Fruit fly (Drosophila melanogaster) whole organism, embryonic: ENCODE measurements around the gene Arc42.

Experiments
- CG10431 ChIP-seq: fragments of 200-800 bp; sonication (Bioruptor generic); optimal IDR thresholded peaks from 3 replicates; lab custom pipeline; 2018; ENCODE audit warnings: missing biosample characterization, mild to moderate bottlenecking, missing genetic modification characterization
- CG10979 ChIP-seq: fragments of 200-800 bp; sonication (Bioruptor generic); optimal IDR thresholded peaks from 2 replicates; lab custom pipeline; 2018; ENCODE audit warnings: missing biosample characterization, mild to moderate bottlenecking, missing genetic modification characterization, moderate library complexity
- CG15479 ChIP-seq: fragments of 200-800 bp; sonication (Bioruptor generic); optimal IDR thresholded peaks from 3 replicates; lab custom pipeline; 2019; ENCODE audit warnings: missing biosample characterization, mild to moderate bottlenecking, missing genetic modification characterization, moderate library complexity
- CG17359 ChIP-seq: fragments of 200-800 bp; sonication (Bioruptor generic); optimal IDR thresholded peaks from 3 replicates; lab custom pipeline; 2018; ENCODE audit warnings: missing biosample characterization, mild to moderate bottlenecking, missing genetic modification characterization, moderate library complexity
- CG2129 ChIP-seq: fragments of 200-800 bp; sonication (Bioruptor generic); IDR thresholded peaks from 2 replicates; pipeline ENCODE4 v1.3.6; 2022; ENCODE audit warnings: missing biosample characterization, missing genetic modification characterization; ENCODE audit not compliant: partially characterized antibody
- CG32532 ChIP-seq: fragments of 200-800 bp; sonication (Bioruptor generic); IDR thresholded peaks from 2 replicates; pipeline ENCODE4 v1.3.6; 2022; ENCODE audit warnings: missing biosample characterization, missing genetic modification characterization
- Dp ChIP-seq: fragments of 200-800 bp; sonication (Bioruptor generic); optimal IDR thresholded peaks from 2 replicates; lab custom pipeline; 2018; ENCODE audit warnings: missing biosample characterization, mild to moderate bottlenecking, missing genetic modification characterization, moderate library complexity
- br ChIP-seq: fragments of >200 bp; optimal IDR thresholded peaks from 2 replicates; lab custom pipeline; 2017
- dpn ChIP-seq, 2 experiments: fragments of 200-800 bp; sonication (Bioruptor generic); optimal IDR thresholded peaks; 3 replicates each; lab custom pipeline; 2016; ENCODE audit warnings: missing biosample characterization in 2 of 2, missing genetic modification characterization in 2 of 2
- sc ChIP-seq, 3 experiments: fragments of >200 bp in 2 of 3; fragments of 200-800 bp in 1 of 3; sonication (Bioruptor generic) in 1 of 3; optimal IDR thresholded peaks; 2 replicates in 2 of 3; 3 replicates in 1 of 3; lab custom pipeline; 2017; ENCODE audit warnings: mild to moderate bottlenecking in 1 of 3, missing biosample characterization in 1 of 3, missing genetic modification characterization in 1 of 3, missing genetic modification reagents in 1 of 3
- zen ChIP-seq: fragments of 200-800 bp; sonication (Bioruptor generic); optimal IDR thresholded peaks from 3 replicates; lab custom pipeline; 2018; ENCODE audit warnings: missing biosample characterization, mild to moderate bottlenecking, missing genetic modification characterization, moderate library complexity

- TF ChIP-seq CG10431 (GFP tag; lab: Kevin White, UChicago), result no peak
- no peak for TF ChIP-seq CG15479 (GFP tag; lab: Kevin White, UChicago)
- no peak for TF ChIP-seq CG32532 (GFP tag; lab: Robert Waterston, UW)
- TF ChIP-seq br (lab: Kevin White, UChicago), result no peak
- TF ChIP-seq sc (optimal IDR thresholded peaks at IDR 0.05; lab: Kevin White, UChicago), result no peak
- TF ChIP-seq sc (GFP tag; optimal IDR thresholded peaks at IDR 0.05; lab: Kevin White, UChicago), result no peak
- TF ChIP-seq CG10979, result no peak
- no peak for TF ChIP-seq CG2129
- no peak for TF ChIP-seq zen
- TF ChIP-seq Dp (GFP tag; lab: Kevin White, UChicago), result no peak
- no peak for TF ChIP-seq CG17359 (tag; lab: Kevin White, UChicago)
- TF ChIP-seq dpn (GFP tag; optimal IDR thresholded peaks at IDR 0.05; lab: Kevin White, UChicago), result no peak
These were observed 32.1 kb downstream of the Arc42 start for dm6 chr3R:19909541-19910182.
